Worm (Caenorhabditis elegans): Measurements from ENCODE around the gene mdt-27.

DNA sequence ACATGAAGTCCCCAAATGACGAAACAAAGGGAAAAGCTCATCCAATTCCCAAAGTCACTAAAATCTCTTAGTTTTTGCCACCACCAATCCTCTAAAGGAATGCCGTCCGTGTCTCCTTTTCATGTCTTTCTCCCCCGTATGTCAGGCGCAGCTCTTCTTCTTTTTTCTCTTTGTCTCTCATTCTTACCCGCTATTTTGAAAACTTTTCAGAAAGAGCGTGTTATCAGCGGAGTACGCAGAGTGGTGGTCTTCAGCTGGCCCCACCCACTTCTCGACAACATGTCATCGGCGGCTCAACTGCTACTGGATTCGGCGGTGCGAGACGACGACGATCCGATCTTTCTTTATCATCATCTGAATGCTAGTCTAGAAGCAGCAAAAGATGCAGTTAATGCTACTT lies 22.0 kb downstream of the mdt-27 start, which contains the start of gene sphr-1:
- no peak for TF ChIP-seq nhr-12 (tag; optimal IDR thresholded peaks at IDR 0.05)
- TF ChIP-seq aly-2 (tag; optimal IDR thresholded peaks at IDR 0.05), result no peak
- no peak for TF ChIP-seq nhr-77 (tag; optimal IDR thresholded peaks at IDR 0.05)
- TF ChIP-seq blmp-1 (tag; optimal IDR thresholded peaks at IDR 0.05; ENCODE audit: insufficient read depth), result no peak
- TF ChIP-seq egl-27 (tag; optimal IDR thresholded peaks at IDR 0.05), result no peak
- TF ChIP-seq ztf-4 (tag; optimal IDR thresholded peaks at IDR 0.05), result no peak
- TF ChIP-seq nhr-23 (tag; optimal IDR thresholded peaks at IDR 0.05), result no peak
- no peak for TF ChIP-seq skn-1 (tag; optimal IDR thresholded peaks at IDR 0.05)
- no peak for TF ChIP-seq ama-1 (optimal IDR thresholded peaks at IDR 0.05)
- no peak for TF ChIP-seq unc-62 (GFP tag; optimal IDR thresholded peaks at IDR 0.05)
- TF ChIP-seq elt-3 (tag; optimal IDR thresholded peaks at IDR 0.05), result no peak
- TF ChIP-seq Y55F3AM.14 (GFP tag; optimal IDR thresholded peaks at IDR 0.05), result no peak
- no peak for TF ChIP-seq nhr-25 (tag; optimal IDR thresholded peaks at IDR 0.05)
- no peak for TF ChIP-seq snpc-4 (tag; optimal IDR thresholded peaks at IDR 0.05)

Measured in whole organism, L2 larva.